Worm (Caenorhabditis elegans) whole organism, L4 larva: ENCODE data around the gene mcm-10.

Experiments used
- F10B5.3 ChIP-seq: sonication (generic microtip); optimal IDR thresholded peaks from 2 replicates; lab custom pipeline; 2016; ENCODE audit warnings: mild to moderate bottlenecking, missing genetic modification characterization, missing compliant biosample characterization
- egl-27 ChIP-seq: sonication (generic microtip); optimal IDR thresholded peaks from 3 replicates; lab custom pipeline; 2017; ENCODE audit warnings: missing biosample characterization, missing genetic modification reagents, missing genetic modification characterization
- fos-1 ChIP-seq: fragments of 150-350 bp; optimal IDR thresholded peaks from 2 replicates; lab custom pipeline; 2014; ENCODE audit warnings: missing biosample characterization, missing genetic modification characterization

DNA sequence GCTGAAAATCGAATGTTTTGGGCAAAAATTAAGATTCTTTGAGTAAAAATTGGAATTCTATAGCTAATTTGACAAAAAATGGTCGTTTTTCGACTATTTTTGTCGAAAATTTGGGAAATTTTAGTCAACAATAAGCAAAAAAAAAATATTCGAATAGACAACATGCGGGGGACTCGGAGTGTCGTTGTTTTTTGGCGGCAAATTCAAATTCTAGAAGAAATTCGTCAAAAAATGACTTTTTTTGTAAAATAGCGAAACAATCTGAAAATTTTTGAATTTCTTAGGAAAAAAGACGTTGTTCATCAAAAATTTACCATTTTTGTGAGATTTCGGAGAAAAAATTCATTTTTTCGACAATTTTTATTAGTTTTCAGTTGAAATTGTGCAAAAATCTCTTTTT, 33.7 kb upstream of the mcm-10 start:
- TF ChIP-seq fos-1 (tag; lab: Kevin White, UChicago) (no peak), egl-27 (tag; lab: Kevin White, UChicago) (no peak), F10B5.3 (no peak)
